Worm (Caenorhabditis elegans): ENCODE data around the gene C30B5.17.

DNA sequence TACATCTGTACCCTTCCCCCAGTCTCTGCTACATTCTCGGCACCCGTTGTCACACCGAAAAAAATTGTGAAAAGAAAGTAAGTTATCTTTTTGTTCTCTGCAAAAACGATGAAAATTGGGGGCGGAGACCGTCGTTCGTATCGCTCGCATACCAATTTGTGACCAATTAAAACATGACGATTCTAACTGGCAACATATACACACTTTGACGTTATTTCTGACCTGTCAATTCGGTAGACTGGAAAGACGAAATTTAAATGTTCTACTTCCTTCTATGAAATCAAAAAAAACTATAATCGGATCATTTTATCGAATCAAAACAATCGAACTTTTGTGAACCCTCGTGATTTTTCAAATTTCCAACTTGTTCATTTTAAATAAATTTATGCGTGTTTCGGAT, 22.3 kb downstream of the C30B5.17 start:
- no peak for TF ChIP-seq unc-55 (GFP tag; optimal IDR thresholded peaks at IDR 0.05)
- TF ChIP-seq lin-13 (GFP tag; optimal IDR thresholded peaks at IDR 0.05), result no peak
- TF ChIP-seq snpc-4 (tag; optimal IDR thresholded peaks at IDR 0.05), result no peak
- no peak for TF ChIP-seq ceh-82 (tag; optimal IDR thresholded peaks at IDR 0.05)
- no peak for TF ChIP-seq lsy-2 (tag; optimal IDR thresholded peaks at IDR 0.05)
- no peak for TF ChIP-seq elt-3 (tag; optimal IDR thresholded peaks at IDR 0.05)
- TF ChIP-seq nhr-10 (tag; optimal IDR thresholded peaks at IDR 0.05), result no peak
